Fruit fly (Drosophila melanogaster): ENCODE results near the gene CanA-14F.

CanA-14F gene

DNA sequence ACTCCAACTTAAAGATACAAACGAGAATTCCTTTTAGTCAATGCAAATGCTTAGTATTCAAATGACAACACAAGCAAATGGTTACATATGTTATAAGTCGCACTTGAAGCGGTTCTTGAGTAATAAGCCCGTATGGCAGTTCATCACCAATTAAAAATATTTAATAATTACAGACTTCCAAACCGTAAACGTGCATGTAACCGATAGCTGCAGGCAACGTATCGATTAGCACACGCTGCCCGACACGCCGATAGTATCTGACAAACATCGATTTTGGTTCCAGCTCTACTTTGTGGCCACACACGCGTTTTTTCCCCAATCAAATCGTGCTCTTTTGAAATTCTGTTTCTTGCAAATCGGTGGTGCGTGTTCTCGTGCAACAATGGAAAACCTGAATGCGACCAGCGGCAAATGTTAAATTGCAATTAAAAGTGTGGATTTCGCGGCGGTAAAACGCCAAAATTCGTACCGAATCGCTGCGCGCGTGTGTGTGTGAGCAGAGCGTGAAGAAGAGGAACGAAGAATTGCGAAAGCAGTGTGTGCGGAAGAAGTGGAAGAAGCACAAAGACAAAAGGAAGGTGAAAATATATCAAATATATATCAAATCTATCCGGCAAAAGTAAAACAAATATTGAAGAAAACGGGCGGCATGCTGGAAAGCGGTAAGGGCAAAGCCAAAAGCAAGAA lies 12.1 kb upstream of the CanA-14F start, which contains the start of the genes CG9784 and Nup153:
TSS of gene CG9784 (minus strand) at position 238 of the 687 bp plus-strand sequence.
TSS of gene Nup153 (plus strand) at position 264 of the 687 bp plus-strand sequence.
- no peak for TF ChIP-seq ttk (optimal IDR thresholded peaks at IDR 0.05)
- no peak for TF ChIP-seq h (optimal IDR thresholded peaks at IDR 0.05)
- TF ChIP-seq insv (optimal IDR thresholded peaks at IDR 0.05) = no peak

DNA sequence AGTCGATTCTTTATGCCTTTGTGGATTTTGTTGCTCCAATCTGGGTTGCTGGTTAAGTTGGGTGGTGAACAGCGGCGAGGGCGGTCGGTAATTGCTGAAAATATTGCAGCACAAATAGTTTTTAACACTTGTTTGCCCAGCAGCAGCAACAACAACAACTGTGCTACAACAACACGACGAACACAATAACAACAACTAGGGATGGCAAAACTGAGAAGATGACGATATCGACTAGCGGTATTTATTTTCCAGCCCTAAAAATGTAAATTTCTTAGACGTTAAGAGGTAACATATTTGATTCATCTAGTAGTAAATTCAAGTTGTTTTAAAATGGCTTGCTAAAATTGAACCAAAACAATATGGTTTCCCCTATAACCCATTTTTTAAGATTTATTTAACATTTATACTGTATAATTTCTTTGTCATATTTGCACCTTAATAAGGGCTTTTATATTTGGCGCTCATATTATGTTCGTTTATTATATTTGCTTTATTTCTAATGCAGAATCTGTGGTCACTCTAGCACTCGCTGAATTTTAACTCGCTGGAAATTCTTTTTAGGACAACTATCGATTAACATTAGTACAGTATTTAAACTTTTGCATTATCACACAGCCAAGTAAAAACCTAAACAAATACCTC lies 11.5 kb upstream of the CanA-14F start:
- no peak for TF ChIP-seq ttk (optimal IDR thresholded peaks at IDR 0.05)
- TF ChIP-seq Sin3A (optimal IDR thresholded peaks at IDR 0.05) = no peak
- TF ChIP-seq h (optimal IDR thresholded peaks at IDR 0.05) = no peak
- no peak for TF ChIP-seq insv (optimal IDR thresholded peaks at IDR 0.05)
- TF ChIP-seq psq (optimal IDR thresholded peaks at IDR 0.05) = no peak
- no peak for TF ChIP-seq Myc (optimal IDR thresholded peaks at IDR 0.05)

DNA sequence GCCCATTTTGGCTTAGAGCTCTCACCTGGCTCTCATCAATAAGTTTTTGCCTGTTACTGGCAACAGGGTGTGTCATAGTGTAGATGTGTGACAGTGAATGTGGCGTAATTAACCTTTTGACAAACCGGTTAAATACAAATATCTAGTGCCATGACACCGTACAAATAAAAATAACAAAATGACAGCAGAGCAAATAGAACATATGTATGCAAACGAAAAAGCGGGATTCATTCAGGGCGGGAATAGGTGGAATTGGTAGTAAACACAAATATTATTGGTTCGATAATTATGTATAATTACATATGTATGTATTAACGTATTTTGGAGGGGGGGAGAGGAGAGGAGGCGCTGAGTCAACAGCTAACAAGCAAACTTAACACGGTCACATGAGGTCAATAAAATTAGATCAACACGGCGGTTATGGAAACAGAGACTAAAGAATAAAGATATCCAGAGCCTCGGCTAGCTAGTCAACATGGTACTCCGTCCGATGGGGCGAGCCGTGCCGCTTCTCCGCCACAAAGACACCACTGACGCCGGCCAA lies 9.3 kb upstream of the CanA-14F start:
- no peak for TF ChIP-seq insv (optimal IDR thresholded peaks at IDR 0.05)
- no peak for TF ChIP-seq Myc (optimal IDR thresholded peaks at IDR 0.05)
- no peak for TF ChIP-seq ttk (optimal IDR thresholded peaks at IDR 0.05)
- no peak for TF ChIP-seq Sin3A (optimal IDR thresholded peaks at IDR 0.05)
- no peak for TF ChIP-seq psq (optimal IDR thresholded peaks at IDR 0.05)
- TF ChIP-seq h (optimal IDR thresholded peaks at IDR 0.05) = no peak

DNA sequence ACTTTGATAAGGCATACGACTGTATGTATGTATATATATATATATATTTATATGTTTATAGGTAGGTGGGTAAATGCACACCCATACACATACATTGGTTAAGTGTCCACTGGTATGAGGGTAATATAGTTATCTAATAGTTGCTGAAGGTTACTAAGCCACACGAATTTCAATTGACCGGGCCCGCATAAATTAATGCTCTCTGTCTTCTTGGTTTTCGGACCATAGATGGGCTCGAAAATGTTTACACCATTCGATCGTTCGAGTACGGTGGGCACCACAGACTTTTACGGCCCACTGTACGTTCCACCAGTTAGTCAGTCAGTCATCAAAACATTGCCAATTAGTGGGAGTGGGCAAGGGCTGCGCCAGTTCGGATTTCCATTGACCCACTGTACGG lies 8.4 kb upstream of the CanA-14F start:
- no peak for TF ChIP-seq insv (optimal IDR thresholded peaks at IDR 0.05)
- TF ChIP-seq Myc (optimal IDR thresholded peaks at IDR 0.05) = no peak
- no peak for TF ChIP-seq psq (optimal IDR thresholded peaks at IDR 0.05)
- TF ChIP-seq ttk (optimal IDR thresholded peaks at IDR 0.05) = no peak
- TF ChIP-seq Sin3A (optimal IDR thresholded peaks at IDR 0.05) = no peak
- no peak for TF ChIP-seq h (optimal IDR thresholded peaks at IDR 0.05)

DNA sequence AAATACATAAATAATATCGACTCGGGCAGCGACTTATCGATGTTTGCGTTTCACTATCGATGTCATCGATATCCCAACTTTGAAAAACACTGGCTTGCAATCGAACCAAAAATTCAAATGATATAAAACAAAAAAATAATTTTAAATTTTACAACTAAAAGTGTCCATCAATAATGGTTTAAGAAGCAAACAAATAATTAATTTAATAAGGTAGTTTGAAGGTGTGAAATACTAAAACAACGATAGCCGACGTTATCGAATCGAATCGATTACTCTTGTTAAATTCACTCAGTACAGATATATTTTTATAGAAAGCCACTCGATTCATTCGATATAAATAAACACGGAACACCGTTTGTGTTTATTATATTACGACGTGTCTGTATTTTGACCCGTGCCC lies 6.4 kb upstream of the CanA-14F start, which contains the start of the genes SMC3 and Ubc7:
TSS of gene SMC3 (minus strand) at position 22 of the 400 bp plus-strand sequence.
TSS of gene Ubc7 (plus strand) at position 260 of the 400 bp plus-strand sequence.
- TF ChIP-seq psq (optimal IDR thresholded peaks at IDR 0.05) (peak; percentile 92), Myc (optimal IDR thresholded peaks at IDR 0.05) (no peak)

DNA sequence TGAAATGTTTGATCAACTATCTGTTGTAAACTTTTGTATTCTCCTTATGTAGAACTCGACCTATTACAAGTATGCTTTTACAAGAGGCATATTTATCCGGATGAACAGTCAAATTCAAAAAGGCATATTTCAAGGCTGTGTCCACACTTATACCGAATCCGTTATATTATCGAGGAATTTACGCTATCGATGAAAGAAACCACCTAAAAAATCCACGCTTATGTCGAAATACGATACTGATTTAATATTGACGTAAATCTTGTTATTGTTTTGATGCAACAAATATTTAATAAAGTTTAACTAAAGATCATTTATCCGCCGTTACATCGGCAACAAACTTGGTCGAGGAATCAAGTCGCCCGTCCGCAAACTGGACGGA lies 685 bp upstream of the CanA-14F start, which contains the start of gene CG13014:
TSS of gene CG13014 (plus strand) at position 206 of the 379 bp plus-strand sequence.
- no peak for TF ChIP-seq psq (optimal IDR thresholded peaks at IDR 0.05)
- no peak for TF ChIP-seq ttk (optimal IDR thresholded peaks at IDR 0.05)
- no peak for TF ChIP-seq Sin3A (optimal IDR thresholded peaks at IDR 0.05)
- TF ChIP-seq Myc (optimal IDR thresholded peaks at IDR 0.05) = no peak
- TF ChIP-seq h (optimal IDR thresholded peaks at IDR 0.05) = no peak
- no peak for TF ChIP-seq insv (optimal IDR thresholded peaks at IDR 0.05)

DNA sequence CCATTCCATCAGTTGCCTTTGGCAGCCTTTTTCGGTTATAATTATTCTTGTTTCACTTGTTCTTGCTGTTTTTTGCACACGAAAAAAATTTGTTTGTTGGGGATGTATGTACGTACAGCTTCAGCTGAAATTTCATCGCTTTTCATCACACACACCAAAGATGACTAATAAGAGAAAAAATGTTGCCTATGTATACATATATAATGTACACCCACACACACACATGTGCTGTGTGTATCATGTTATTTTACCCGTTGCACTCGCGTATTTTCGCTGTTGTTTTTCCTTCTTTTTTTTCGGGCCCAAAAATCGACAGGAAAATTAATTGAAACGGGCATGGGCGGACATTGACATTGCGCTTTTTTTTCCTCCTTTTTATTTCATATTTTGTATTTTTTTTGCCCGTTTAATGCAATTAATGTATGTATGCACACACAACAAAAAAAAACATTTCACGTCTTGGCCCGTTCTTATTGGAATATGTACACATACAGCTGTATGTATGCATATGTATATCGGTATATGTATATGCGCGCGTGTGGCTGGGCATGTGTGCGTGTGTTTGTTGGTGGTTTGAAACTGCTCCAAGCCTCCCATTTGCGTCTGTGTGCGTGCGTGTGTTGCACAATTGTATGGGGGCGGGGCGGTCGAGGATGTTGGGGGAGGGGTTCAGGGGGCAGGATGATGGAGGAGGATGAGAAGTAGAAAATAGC lies 638 bp downstream of the CanA-14F start:
- TF ChIP-seq Myc (optimal IDR thresholded peaks at IDR 0.05) (no peak), psq (optimal IDR thresholded peaks at IDR 0.05) (no peak), ttk (optimal IDR thresholded peaks at IDR 0.05) (no peak), insv (optimal IDR thresholded peaks at IDR 0.05) (no peak), Sin3A (optimal IDR thresholded peaks at IDR 0.05) (no peak), h (optimal IDR thresholded peaks at IDR 0.05) (no peak)

DNA sequence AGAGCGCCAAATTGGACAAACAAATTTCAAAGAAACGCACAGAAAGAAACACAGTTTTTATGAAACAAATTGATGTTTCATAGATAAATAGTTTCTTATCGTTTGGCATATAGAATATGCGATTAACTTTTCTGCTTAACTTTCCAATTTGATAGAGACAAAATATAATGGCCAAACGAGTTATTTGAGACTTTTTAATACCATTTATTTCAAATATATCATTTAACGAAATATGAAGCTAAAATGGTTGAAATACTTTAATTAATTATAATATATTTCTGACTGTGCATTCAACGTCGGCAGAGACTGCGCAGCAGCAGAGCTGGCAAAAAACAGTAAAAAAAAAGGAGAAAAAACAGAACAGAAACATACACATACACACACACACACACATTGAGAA lies 1.4 kb downstream of the CanA-14F start:
- TF ChIP-seq Myc (optimal IDR thresholded peaks at IDR 0.05) (no peak), Sin3A (optimal IDR thresholded peaks at IDR 0.05) (no peak), psq (optimal IDR thresholded peaks at IDR 0.05) (no peak), h (optimal IDR thresholded peaks at IDR 0.05) (no peak), insv (optimal IDR thresholded peaks at IDR 0.05) (no peak), ttk (optimal IDR thresholded peaks at IDR 0.05) (no peak)

DNA sequence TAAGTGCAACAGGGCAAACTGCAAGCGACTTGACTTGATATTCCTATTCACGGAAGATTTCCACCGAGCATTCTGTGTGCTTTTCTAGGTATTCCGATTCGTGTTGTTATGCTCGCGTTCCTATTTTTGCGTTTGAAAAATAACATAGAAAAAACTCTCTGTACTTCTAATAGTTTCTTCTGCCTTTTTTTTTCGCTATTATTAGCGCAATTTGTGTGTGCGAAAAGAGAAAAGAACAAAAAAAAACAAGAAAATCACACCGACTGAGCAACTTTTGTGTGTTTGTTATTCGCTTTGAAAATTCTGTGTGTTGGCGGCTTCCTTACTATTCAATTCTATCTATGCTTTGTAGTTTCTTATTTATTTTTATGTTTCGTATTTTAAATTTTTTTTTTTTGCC lies 3.2 kb downstream of the CanA-14F start:
- TF ChIP-seq insv (optimal IDR thresholded peaks at IDR 0.05) = no peak
- no peak for TF ChIP-seq h (optimal IDR thresholded peaks at IDR 0.05)
- TF ChIP-seq ttk (optimal IDR thresholded peaks at IDR 0.05) = no peak
- TF ChIP-seq Sin3A (optimal IDR thresholded peaks at IDR 0.05) = no peak
- no peak for TF ChIP-seq psq (optimal IDR thresholded peaks at IDR 0.05)
- no peak for TF ChIP-seq Myc (optimal IDR thresholded peaks at IDR 0.05)

DNA sequence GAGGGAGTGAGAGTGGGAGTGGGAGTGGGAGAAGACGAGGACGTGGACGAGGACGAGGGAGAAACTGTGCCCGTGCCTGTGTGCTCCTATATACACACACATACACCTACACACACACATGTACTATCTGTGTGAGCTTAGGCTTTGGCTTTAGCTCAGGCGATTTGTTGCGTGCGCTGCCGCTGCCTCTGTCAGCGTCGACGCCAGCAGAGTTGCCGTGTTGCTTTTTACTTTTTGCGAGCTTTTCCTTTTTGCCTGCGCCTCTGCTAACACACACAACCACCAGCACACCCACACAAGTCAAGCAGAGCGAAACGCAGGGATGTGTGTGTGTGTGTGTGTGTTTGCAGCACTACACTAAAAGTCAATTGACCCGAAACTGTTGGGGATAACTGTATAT lies 4.8 kb downstream of the CanA-14F start:
- no peak for TF ChIP-seq Myc (optimal IDR thresholded peaks at IDR 0.05)
- TF ChIP-seq Sin3A (optimal IDR thresholded peaks at IDR 0.05) = no peak
- TF ChIP-seq insv (optimal IDR thresholded peaks at IDR 0.05) = no peak
- no peak for TF ChIP-seq h (optimal IDR thresholded peaks at IDR 0.05)
- TF ChIP-seq ttk (optimal IDR thresholded peaks at IDR 0.05) = no peak
- TF ChIP-seq psq (optimal IDR thresholded peaks at IDR 0.05) = no peak

DNA sequence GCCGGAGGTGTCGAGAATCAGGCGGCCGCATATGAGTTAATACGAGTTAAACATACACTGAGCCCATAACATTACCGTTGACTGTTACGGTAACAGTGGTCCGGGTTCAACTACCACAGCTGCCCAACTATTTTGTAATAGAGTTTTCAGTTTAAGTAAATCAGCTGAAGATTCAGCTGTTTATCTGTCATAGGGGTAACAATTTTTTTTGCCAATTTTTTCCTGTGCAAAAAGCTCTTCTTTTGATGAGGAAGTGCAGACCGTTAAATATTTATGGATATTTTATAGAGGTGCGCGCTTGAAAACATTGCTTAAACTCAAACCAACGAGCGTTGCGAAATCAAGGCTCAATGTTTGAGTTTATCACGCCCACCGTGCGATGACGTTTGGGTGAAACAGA lies 5.3 kb downstream of the CanA-14F start:
- no peak for TF ChIP-seq ttk (optimal IDR thresholded peaks at IDR 0.05)

DNA sequence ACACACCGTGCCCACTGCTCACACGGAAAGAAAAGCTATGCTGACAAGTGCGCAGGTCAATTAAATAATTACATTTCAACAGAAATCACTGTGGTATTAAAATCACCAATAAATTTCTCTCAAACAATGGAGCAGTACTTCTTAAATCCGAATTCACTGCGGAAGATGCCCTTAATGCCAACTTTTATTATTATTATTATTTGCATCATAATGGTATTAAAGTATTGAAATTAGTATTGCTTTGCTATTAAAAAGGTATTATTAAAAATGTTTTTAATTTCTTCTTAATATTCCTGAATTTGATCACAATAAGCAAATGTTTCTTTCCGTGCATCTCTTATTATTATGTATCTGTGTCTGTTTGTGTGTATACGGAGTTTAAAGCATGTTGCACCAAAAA lies 7.0 kb downstream of the CanA-14F start:
- no peak for TF ChIP-seq Sin3A (optimal IDR thresholded peaks at IDR 0.05)
- no peak for TF ChIP-seq Myc (optimal IDR thresholded peaks at IDR 0.05)
- no peak for TF ChIP-seq ttk (optimal IDR thresholded peaks at IDR 0.05)
- no peak for TF ChIP-seq insv (optimal IDR thresholded peaks at IDR 0.05)
- no peak for TF ChIP-seq h (optimal IDR thresholded peaks at IDR 0.05)
- no peak for TF ChIP-seq psq (optimal IDR thresholded peaks at IDR 0.05)
